Worm (Caenorhabditis elegans): ENCODE data around the gene K05F1.1.
A peak's percentile ranks its signal among the peaks of the same experiment; 100 is the strongest.

Gene K05F1.1

DNA sequence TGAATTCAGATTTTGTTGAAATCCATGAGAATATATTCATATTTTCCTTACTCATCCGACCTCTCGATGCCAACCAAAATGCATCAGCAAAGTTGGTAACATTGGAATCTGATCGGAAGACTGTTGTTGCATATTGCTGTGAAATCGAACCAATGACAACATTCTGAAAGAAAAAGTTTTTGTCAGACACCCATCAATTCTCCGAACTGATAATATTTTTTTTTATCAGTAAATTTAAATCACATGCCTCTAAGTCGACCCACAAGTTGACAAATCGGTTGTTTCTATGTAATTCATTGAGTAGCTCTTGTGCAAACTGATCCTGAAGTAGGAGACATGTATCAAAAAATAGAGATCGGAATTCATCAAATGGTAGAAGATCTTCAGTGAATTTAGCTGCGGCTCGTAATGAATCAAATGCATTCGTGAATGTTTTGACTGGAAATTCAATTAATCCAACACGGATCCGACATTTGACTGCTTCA is 28.8 kb downstream of the K05F1.1 start, which contains the start of gene col-74:
Gene col-74 (plus strand): TSS at position 435 of the 485 bp plus-strand sequence.
- no peak for TF ChIP-seq xnd-1 (tag; optimal IDR thresholded peaks at IDR 0.05)
- 0 out of 2 replicates have a peak, but pooled peaks have one; percentile 8 for TF ChIP-seq Y53G8AR.9 (GFP tag; conservative IDR thresholded peaks at IDR 0.05)
- 0 out of 2 replicates have a peak, but pooled peaks have one; percentile 23 for TF ChIP-seq nfyb-1 (GFP tag; IDR thresholded peaks at IDR 0.05)
- no peak for TF ChIP-seq fkh-3 (tag; optimal IDR thresholded peaks at IDR 0.05)
- TF ChIP-seq madf-8 (GFP tag; conservative IDR thresholded peaks at IDR 0.05): no peak
- peak; percentile 23; the same call in 1 of the 2 replicates for TF ChIP-seq dox-1 (GFP tag; IDR thresholded peaks at IDR 0.05)
- TF ChIP-seq athp-1 (tag; optimal IDR thresholded peaks at IDR 0.05): no peak
- peak; percentile 52 for TF ChIP-seq nhr-80 (tag; optimal IDR thresholded peaks at IDR 0.05)
- TF ChIP-seq rcor-1 (GFP tag; IDR thresholded peaks at IDR 0.05): no peak
- TF ChIP-seq let-526 (GFP tag; IDR thresholded peaks at IDR 0.05): no peak
- TF ChIP-seq zim-3 (tag; optimal IDR thresholded peaks at IDR 0.05): no peak
- no peak for TF ChIP-seq snpc-3.4 (tag; optimal IDR thresholded peaks at IDR 0.05)
- TF ChIP-seq ztf-6 (GFP tag; IDR thresholded peaks at IDR 0.05): no peak

DNA sequence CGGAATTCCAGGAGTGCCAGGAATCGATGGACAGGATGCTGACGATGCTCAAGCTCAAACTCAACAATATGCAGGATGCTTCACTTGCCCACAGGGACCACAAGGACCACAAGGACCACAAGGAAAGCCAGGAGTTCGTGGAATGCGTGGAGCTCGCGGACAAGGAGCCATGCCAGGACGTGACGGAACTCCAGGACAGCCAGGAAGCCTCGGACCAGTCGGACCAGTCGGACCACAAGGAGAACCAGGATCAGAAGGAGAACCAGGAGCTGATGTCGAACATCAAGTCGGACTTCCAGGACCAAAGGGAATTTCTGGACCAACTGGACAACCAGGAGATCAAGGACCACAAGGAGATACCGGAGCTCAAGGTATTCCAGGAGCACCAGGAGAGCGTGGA is 30.2 kb downstream of the K05F1.1 start:
- TF ChIP-seq zfh-2 (GFP tag; conservative IDR thresholded peaks at IDR 0.05) (peak; percentile 82), F57A8.1 (GFP tag; optimal IDR thresholded peaks at IDR 0.05) (no peak), egrh-3 (GFP tag; IDR thresholded peaks at IDR 0.05) (peak; percentile 57; the same call in 1 of the 2 replicates)

DNA sequence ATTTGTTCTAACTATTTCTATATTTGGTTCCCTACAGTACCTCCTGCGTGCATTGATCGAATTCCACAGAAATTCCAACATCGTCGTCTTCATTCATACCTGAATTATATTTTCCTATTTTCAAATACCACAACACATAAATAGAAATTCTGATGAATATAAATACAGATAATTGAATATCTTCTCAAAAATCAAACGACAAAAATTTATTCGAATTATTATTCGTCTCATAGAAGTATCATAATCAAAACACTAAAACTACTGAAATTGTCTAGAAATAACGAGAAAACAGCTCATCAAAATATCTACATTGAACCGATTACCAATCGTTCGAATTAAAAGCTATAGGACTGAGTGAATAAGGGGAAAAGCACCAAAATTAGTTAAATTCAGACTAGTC is 32.0 kb downstream of the K05F1.1 start, which contains the start of gene gtap-1:
Gene gtap-1 (minus strand): TSS at position 101 of the 400 bp plus-strand sequence.
- TF ChIP-seq ztf-3 (GFP tag; optimal IDR thresholded peaks at IDR 0.05) (no peak), F57A8.1 (GFP tag; optimal IDR thresholded peaks at IDR 0.05) (no peak), Y95B8A.8 (GFP tag; IDR thresholded peaks at IDR 0.05) (no peak), hlh-26 (GFP tag; conservative IDR thresholded peaks at IDR 0.05) (no peak), repo-1 (tag; optimal IDR thresholded peaks at IDR 0.05) (no peak), fkh-3 (tag; optimal IDR thresholded peaks at IDR 0.05) (no peak), chd-7 (tag; optimal IDR thresholded peaks at IDR 0.05) (no peak), D2030.7 (GFP tag; IDR thresholded peaks at IDR 0.05) (no peak), ceh-58 (GFP tag; IDR thresholded peaks at IDR 0.05) (no peak), gei-17 (GFP tag; optimal IDR thresholded peaks at IDR 0.05) (no peak), egrh-3 (GFP tag; IDR thresholded peaks at IDR 0.05) (no peak), let-526 (GFP tag; IDR thresholded peaks at IDR 0.05) (no peak), mel-28 (tag; optimal IDR thresholded peaks at IDR 0.05; ENCODE audit: borderline replicate concordance) (no peak), zfh-2 (GFP tag; conservative IDR thresholded peaks at IDR 0.05) (no peak), Y53F4B.3 (GFP tag; IDR thresholded peaks at IDR 0.05) (no peak)

- TF ChIP-seq F23B12.7 (tag; optimal IDR thresholded peaks at IDR 0.05; ENCODE audit: insufficient read depth) (no peak), egl-44 (GFP tag; IDR thresholded peaks at IDR 0.05) (no peak), ztf-6 (GFP tag; IDR thresholded peaks at IDR 0.05) (no peak), madf-8 (GFP tag; conservative IDR thresholded peaks at IDR 0.05) (no peak), ceh-40 (GFP tag; IDR thresholded peaks at IDR 0.05) (no peak), lin-54 (GFP tag; optimal IDR thresholded peaks at IDR 0.05) (no peak), zfh-2 (GFP tag; conservative IDR thresholded peaks at IDR 0.05) (no peak), F33H1.4 (GFP tag; IDR thresholded peaks at IDR 0.05) (no peak), lsl-1 (GFP tag; optimal IDR thresholded peaks at IDR 0.05) (no peak), attf-6 (GFP tag; IDR thresholded peaks at IDR 0.05) (no peak), T26A5.8 (tag; optimal IDR thresholded peaks at IDR 0.05) (no peak), hmg-1.2 (GFP tag; IDR thresholded peaks at IDR 0.05) (no peak), pbrm-1 (GFP tag; IDR thresholded peaks at IDR 0.05) (no peak), hlh-26 (GFP tag; conservative IDR thresholded peaks at IDR 0.05) (no peak)
Observed at ce11 chrII:5835146-5835545, 34.0 kb downstream of the K05F1.1 start.

Measured in whole organism, young adult.